Fruit fly (Drosophila melanogaster) whole organism, adult: ENCODE data around the gene CG14196.
A peak's percentile ranks its signal among the peaks of the same experiment; 100 is the strongest.

Experiments used
- CG11617 ChIP-seq: fragments of 200-800 bp; sonication (Bioruptor generic); optimal IDR thresholded peaks from 2 replicates; lab custom pipeline; 2017; ENCODE audit warnings: mild to moderate bottlenecking, missing biosample characterization, missing genetic modification reagents, missing genetic modification characterization
- CG12768 ChIP-seq: fragments of 200-800 bp; sonication (Bioruptor generic); optimal IDR thresholded peaks from 2 replicates; lab custom pipeline; 2017; ENCODE audit warnings: missing biosample characterization, missing genetic modification characterization, mild to moderate bottlenecking, moderate library complexity, missing genetic modification reagents
- CG14711 ChIP-seq: fragments of 200-800 bp; sonication (Bioruptor generic); optimal IDR thresholded peaks from 2 replicates; lab custom pipeline; 2018; ENCODE audit warnings: missing biosample characterization, mild to moderate bottlenecking, missing genetic modification characterization, moderate library complexity
- CG1620 ChIP-seq: fragments of 200-800 bp; sonication (Bioruptor generic); optimal IDR thresholded peaks from 2 replicates; lab custom pipeline; 2016; ENCODE audit warnings: missing biosample characterization, missing genetic modification characterization
- CG33017 ChIP-seq: fragments of 200-800 bp; sonication (Bioruptor generic); optimal IDR thresholded peaks from 2 replicates; lab custom pipeline; 2018; ENCODE audit warnings: missing biosample characterization, mild to moderate bottlenecking, missing genetic modification characterization, moderate library complexity
- CG5204 ChIP-seq: fragments of 200-800 bp; sonication (Bioruptor generic); optimal IDR thresholded peaks from 2 replicates; lab custom pipeline; 2016; ENCODE audit warnings: missing biosample characterization, missing genetic modification characterization
- CG7045 ChIP-seq: fragments of 200-800 bp; sonication (Bioruptor generic); optimal IDR thresholded peaks from 2 replicates; lab custom pipeline; 2017; ENCODE audit warnings: missing biosample characterization, mild to moderate bottlenecking, missing genetic modification characterization
- CG7101 ChIP-seq: fragments of 200-800 bp; sonication (Bioruptor generic); optimal IDR thresholded peaks from 2 replicates; lab custom pipeline; 2018; ENCODE audit warnings: missing biosample characterization, mild to moderate bottlenecking, missing genetic modification characterization, moderate library complexity
- Clk ChIP-seq: fragments of 200-800 bp; sonication (Bioruptor generic); optimal IDR thresholded peaks from 2 replicates; lab custom pipeline; 2017; ENCODE audit warnings: missing biosample characterization, missing genetic modification characterization
- Crg-1 ChIP-seq: fragments of 200-800 bp; sonication (Bioruptor generic); optimal IDR thresholded peaks from 2 replicates; lab custom pipeline; 2016; ENCODE audit warnings: missing biosample characterization, missing genetic modification characterization
- Hr96 ChIP-seq: fragments of 200-800 bp; sonication (Bioruptor generic); optimal IDR thresholded peaks from 2 replicates; lab custom pipeline; 2016; ENCODE audit warnings: missing biosample characterization, missing genetic modification characterization
- Mnt ChIP-seq: fragments of 200-800 bp; sonication (Bioruptor generic); optimal IDR thresholded peaks from 2 replicates; lab custom pipeline; 2016; ENCODE audit warnings: missing biosample characterization, mild to moderate bottlenecking, missing genetic modification characterization
- bab1 ChIP-seq: fragments of 200-800 bp; sonication (Bioruptor generic); optimal IDR thresholded peaks from 3 replicates; lab custom pipeline; 2019; ENCODE audit warnings: missing biosample characterization, mild to moderate bottlenecking, missing genetic modification characterization, moderate library complexity
- cic ChIP-seq: fragments of 200-800 bp; sonication (Bioruptor generic); optimal IDR thresholded peaks from 2 replicates; lab custom pipeline; 2017; ENCODE audit warnings: missing biosample characterization, mild to moderate bottlenecking, missing genetic modification characterization, moderate library complexity
- cnc ChIP-seq, 2 experiments: fragments of >200 bp; optimal IDR thresholded peaks; 2 replicates each; lab custom pipeline; 2017
- kay ChIP-seq: fragments of 200-800 bp; sonication (Bioruptor generic); peaks from one replicate; lab custom pipeline; 2016; ENCODE audit warnings: missing biosample characterization, missing genetic modification characterization, borderline replicate concordance
- ovo ChIP-seq: fragments of 200-800 bp; sonication (Bioruptor generic); optimal IDR thresholded peaks from 2 replicates; lab custom pipeline; 2016; ENCODE audit warnings: missing biosample characterization, missing genetic modification characterization
- pad ChIP-seq: fragments of 200-800 bp; sonication (Bioruptor generic); optimal IDR thresholded peaks from 3 replicates; lab custom pipeline; 2017; ENCODE audit warnings: missing biosample characterization, missing genetic modification characterization, mild to moderate bottlenecking, moderate library complexity, missing genetic modification reagents
- tj ChIP-seq: fragments of 200-800 bp; sonication (Bioruptor generic); optimal IDR thresholded peaks from 3 replicates; lab custom pipeline; 2017; ENCODE audit warnings: missing biosample characterization, mild to moderate bottlenecking, missing genetic modification characterization, moderate library complexity
- toe ChIP-seq: fragments of 200-800 bp; sonication (Bioruptor generic); optimal IDR thresholded peaks from 2 replicates; lab custom pipeline; 2016; ENCODE audit warnings: missing biosample characterization, missing genetic modification characterization

Gene CG14196

DNA sequence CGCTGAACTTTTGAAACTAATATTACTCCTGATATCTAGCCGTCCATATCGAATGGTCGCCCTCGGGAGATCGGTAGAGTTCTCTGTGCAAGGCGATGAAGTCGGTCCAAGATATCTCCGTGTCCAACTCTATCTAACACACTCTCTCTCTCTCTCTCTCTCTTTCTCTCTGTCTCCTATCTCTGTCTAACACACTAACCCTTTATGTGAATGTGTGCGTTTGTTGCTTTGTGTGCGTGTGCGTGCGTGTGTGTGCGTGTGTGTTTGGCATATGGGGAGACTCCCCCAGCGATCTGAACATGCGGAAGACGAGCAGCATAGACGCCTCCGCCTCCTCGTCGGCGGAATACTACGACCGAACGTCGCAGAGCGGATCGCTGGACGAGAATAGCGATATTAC, 22.8 kb upstream of the CG14196 start:
- no peak for TF ChIP-seq tj (GFP tag; lab: Kevin White, UChicago)
- no peak for TF ChIP-seq CG7045 (GFP tag; lab: Kevin White, UChicago)
- no peak for TF ChIP-seq toe (GFP tag; lab: Kevin White, UChicago)
- no peak for TF ChIP-seq ovo (GFP tag; lab: Kevin White, UChicago)
- TF ChIP-seq Clk (GFP tag; lab: Kevin White, UChicago) = no peak
- no peak for TF ChIP-seq CG5204 (GFP tag; lab: Kevin White, UChicago)
- no peak for TF ChIP-seq CG12768 (GFP tag; lab: Kevin White, UChicago)
- no peak for TF ChIP-seq CG11617 (GFP tag; lab: Kevin White, UChicago)

DNA sequence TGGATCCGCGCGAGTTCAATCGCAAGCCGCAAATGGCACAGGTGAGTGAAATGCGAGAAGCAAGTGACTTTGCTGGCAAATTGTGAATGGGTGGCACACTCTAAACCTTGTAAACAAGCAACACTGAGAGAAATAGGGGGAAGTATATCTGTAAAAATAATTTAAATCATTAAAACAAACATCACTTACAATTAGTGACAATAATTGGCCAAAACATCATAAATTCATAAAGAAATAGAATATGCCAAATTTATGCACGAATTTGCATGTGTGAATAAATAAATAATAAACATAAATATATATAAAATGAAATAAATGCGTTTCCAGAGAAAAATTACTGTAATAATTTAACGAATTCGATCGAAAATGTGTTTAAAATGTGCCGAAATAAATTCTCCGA, 20.9 kb upstream of the CG14196 start:
- TF ChIP-seq CG7101 (tag; lab: Kevin White, UChicago) = peak; percentile 15
- peak; percentile 41 for TF ChIP-seq bab1 (GFP tag; lab: Kevin White, UChicago)
- no peak for TF ChIP-seq toe (GFP tag; lab: Kevin White, UChicago)

DNA sequence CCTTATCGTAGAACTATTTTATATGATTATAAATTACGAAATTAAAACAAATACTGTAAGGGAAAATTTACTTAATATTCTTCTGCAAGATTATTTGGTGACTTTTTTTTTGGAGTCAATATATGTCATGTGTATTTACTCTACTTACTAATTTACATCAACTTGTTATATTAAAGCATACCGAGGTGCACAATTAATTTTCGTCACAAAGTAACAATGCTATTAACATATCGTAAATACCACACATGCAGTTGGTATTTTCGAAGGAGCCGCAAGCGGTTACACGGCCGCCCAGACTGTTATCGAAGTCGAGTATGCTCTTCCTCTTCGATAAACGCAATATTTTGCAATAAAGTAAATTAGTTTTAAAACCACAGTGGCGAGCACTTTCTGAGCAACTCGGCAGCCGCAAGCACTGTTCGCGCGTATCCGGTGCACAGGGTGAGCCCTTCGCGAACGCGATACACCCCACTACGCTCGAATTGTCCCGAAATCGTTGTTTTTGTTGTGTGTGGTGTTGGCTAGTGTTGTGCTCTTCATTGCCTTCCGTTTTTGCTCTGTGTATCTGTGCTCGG, 20.0 kb upstream of the CG14196 start, which contains the start of gene Vav:
Gene Vav (plus strand): TSS at position 293 of the 575 bp plus-strand sequence.
- no peak for TF ChIP-seq CG7045 (GFP tag; lab: Kevin White, UChicago)
- no peak for TF ChIP-seq Crg-1 (GFP tag; lab: Kevin White, UChicago)
- no peak for TF ChIP-seq Hr96 (GFP tag; lab: Kevin White, UChicago)
- TF ChIP-seq bab1 (GFP tag; lab: Kevin White, UChicago) = peak; percentile 52
- no peak for TF ChIP-seq cic
- peak; percentile 15 for TF ChIP-seq tj (GFP tag; lab: Kevin White, UChicago)
- no peak for TF ChIP-seq CG12768 (GFP tag; lab: Kevin White, UChicago)

DNA sequence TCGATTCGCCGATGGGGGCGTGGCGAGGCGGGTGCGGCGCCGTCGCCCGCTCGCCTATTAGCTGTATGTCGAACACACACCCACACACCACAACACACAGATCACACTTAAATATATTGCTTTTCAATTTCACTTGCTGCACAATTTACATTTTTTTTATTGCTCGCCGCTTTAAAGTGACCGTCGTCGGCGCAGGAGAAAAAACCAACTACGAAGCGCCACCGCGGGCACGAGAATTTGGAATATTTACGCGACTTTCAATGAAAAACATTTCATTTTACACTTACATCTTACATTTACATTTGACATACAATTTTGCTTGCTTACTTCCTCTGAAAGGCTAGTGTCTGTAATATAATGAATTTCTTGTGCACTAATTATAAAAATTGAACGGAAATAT, 19.4 kb upstream of the CG14196 start, which contains the start of gene rictor:
Gene rictor (minus strand): TSS at position 170 of the 400 bp plus-strand sequence.
- no peak for TF ChIP-seq Hr96 (GFP tag; lab: Kevin White, UChicago)
- TF ChIP-seq cic = no peak

DNA sequence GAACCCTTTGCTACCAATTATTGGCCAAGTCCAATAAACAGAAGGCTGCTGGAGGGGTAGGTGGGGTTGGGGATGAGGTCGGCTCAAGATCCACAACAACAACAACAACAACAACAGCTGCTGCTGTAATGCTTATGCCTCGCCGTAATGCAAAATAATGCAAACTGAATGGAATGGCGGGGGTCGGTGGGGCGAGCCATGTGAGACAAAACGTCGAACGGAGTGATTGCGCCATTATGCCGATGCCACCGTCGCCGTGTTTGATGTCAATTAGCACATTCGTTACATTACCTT, 19.0 kb upstream of the CG14196 start:
- TF ChIP-seq pad (GFP tag; lab: Kevin White, UChicago) (no peak), tj (GFP tag; lab: Kevin White, UChicago) (peak; percentile 46), ovo (GFP tag; lab: Kevin White, UChicago) (peak; percentile 48), Mnt (peak; percentile 30)

DNA sequence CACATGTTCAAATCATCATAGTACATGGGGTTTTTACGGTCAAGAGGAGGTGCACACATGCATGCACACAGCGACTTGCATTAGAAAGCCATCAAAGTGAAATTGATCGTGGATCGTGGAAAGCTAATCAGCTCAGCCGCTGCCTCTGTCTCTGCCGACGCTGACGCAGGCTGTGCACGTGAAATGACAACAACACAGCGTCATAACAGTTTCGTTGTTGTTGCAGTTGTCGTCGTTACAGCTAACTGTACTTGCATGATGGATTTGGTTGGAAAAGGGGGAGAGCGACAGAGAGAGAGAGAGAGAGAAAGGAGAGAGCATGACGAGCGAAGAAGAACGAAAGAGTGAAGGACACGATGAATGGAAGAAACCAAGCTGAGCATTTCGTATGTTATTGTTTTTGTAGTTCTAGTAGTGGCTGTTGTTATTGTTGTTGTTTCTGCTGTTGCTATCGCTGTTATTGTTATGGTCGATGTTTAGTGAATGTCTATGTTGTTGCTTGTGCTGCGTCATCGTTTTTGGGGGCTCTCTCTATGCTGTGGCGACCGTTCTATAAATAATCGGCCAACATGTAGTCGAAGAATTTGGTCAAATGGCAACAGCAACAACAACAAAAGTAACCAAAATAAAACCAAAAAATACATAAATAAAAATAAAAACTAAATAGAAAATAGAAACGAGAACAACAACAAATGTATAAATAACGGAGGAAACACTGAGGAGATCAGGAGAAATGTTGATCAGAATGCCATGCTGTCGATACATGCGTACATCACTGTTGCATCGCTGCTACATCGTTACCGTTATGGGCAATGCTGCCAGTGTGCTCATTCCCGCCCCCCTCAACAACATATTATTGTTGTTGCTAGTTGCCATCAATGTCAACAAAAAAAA, 18.4 kb upstream of the CG14196 start:
- TF ChIP-seq ovo (GFP tag; lab: Kevin White, UChicago) (peak; percentile 99), CG12768 (GFP tag; lab: Kevin White, UChicago) (no peak), tj (GFP tag; lab: Kevin White, UChicago) (peak; percentile 29), Mnt (peak; percentile 29), CG5204 (GFP tag; lab: Kevin White, UChicago) (no peak), pad (GFP tag; lab: Kevin White, UChicago) (peak; percentile 91), Crg-1 (GFP tag; lab: Kevin White, UChicago) (no peak), cic (peak; percentile 35), CG7101 (tag; lab: Kevin White, UChicago) (no peak), CG14711 (tag; lab: Kevin White, UChicago) (no peak), kay (GFP tag; lab: Kevin White, UChicago) (no peak), cnc (optimal IDR thresholded peaks at IDR 0.05; lab: Kevin White, UChicago) (peak; percentile 28 to 61), Hr96 (GFP tag; lab: Kevin White, UChicago) (no peak)

DNA sequence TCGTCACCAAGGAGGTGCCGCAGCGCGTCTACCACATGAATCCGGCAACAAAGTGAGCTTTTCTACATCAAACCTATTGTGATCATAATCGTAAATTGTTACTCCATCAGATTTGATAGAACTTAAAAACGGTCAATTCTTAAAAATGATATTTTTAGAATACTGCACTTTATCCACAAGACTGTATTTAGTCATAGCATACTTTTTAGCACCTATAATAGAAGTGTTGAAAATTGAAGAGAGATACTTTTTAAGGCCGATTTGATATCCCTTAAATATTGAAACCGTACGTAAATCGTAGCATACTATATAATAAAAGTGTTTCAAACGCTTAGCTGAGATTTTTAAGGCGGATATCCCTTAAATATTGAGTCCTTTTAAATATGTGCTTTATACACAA, 8.5 kb upstream of the CG14196 start:
- TF ChIP-seq CG7101 (tag; lab: Kevin White, UChicago) (no peak), Hr96 (GFP tag; lab: Kevin White, UChicago) (no peak), CG5204 (GFP tag; lab: Kevin White, UChicago) (no peak), Mnt (no peak), bab1 (GFP tag; lab: Kevin White, UChicago) (no peak), tj (GFP tag; lab: Kevin White, UChicago) (no peak), Clk (GFP tag; lab: Kevin White, UChicago) (no peak), toe (GFP tag; lab: Kevin White, UChicago) (no peak), ovo (GFP tag; lab: Kevin White, UChicago) (no peak), CG1620 (GFP tag; lab: Kevin White, UChicago) (no peak), CG33017 (no peak), pad (GFP tag; lab: Kevin White, UChicago) (no peak), cic (no peak), CG7045 (GFP tag; lab: Kevin White, UChicago) (no peak), CG14711 (tag; lab: Kevin White, UChicago) (no peak), cnc (optimal IDR thresholded peaks at IDR 0.05; lab: Kevin White, UChicago) (no peak), CG11617 (GFP tag; lab: Kevin White, UChicago) (no peak), kay (GFP tag; lab: Kevin White, UChicago) (no peak), Crg-1 (GFP tag; lab: Kevin White, UChicago) (no peak)
